Fruit fly (Drosophila melanogaster): ENCODE results near the gene Cdk5alpha.

- no peak for TF ChIP-seq CG1620 (GFP tag; optimal IDR thresholded peaks at IDR 0.05)
- TF ChIP-seq Clk (GFP tag; optimal IDR thresholded peaks at IDR 0.05): no peak
- TF ChIP-seq CG5204 (GFP tag; optimal IDR thresholded peaks at IDR 0.05): no peak
- TF ChIP-seq Hr96 (GFP tag; optimal IDR thresholded peaks at IDR 0.05): no peak
- TF ChIP-seq CG33017 (tag; optimal IDR thresholded peaks at IDR 0.05): no peak
- TF ChIP-seq Mnt (GFP tag; optimal IDR thresholded peaks at IDR 0.05): no peak
- TF ChIP-seq CG11617 (GFP tag; optimal IDR thresholded peaks at IDR 0.05): no peak
- TF ChIP-seq cnc (optimal IDR thresholded peaks at IDR 0.05): no peak
- TF ChIP-seq kay (GFP tag; ENCODE audit: borderline replicate concordance): no peak
Observed at dm6 chr2L:10268688-10269087, 42.1 kb downstream of the Cdk5alpha start, which contains the start of gene CG4957.
